Fruit fly (Drosophila melanogaster): Measurements from ENCODE around the gene lds.
A peak's percentile ranks its signal among the peaks of the same experiment; 100 is the strongest.

Gene lds

dm6 chr3R:7963495-7964132 is 43.4 kb downstream of the lds start (continued):
- TF ChIP-seq fru (optimal IDR thresholded peaks at IDR 0.05) (no peak), CG30020 (tag; optimal IDR thresholded peaks at IDR 0.05) (no peak), tio (GFP tag; optimal IDR thresholded peaks at IDR 0.05) (no peak), E2f1 (GFP tag; IDR thresholded peaks at IDR 0.05) (no peak), MTF-1 (GFP tag; optimal IDR thresholded peaks at IDR 0.05; ENCODE audit: borderline replicate concordance) (no peak), NC2α (GFP tag; optimal IDR thresholded peaks at IDR 0.05) (no peak), Nf-YB (GFP tag; optimal IDR thresholded peaks at IDR 0.05) (peak; percentile 97), Max (GFP tag; optimal IDR thresholded peaks at IDR 0.05) (no peak), CG5180 (GFP tag; optimal IDR thresholded peaks at IDR 0.05) (peak; percentile 98), run (tag; optimal IDR thresholded peaks at IDR 0.05) (no peak)

DNA sequence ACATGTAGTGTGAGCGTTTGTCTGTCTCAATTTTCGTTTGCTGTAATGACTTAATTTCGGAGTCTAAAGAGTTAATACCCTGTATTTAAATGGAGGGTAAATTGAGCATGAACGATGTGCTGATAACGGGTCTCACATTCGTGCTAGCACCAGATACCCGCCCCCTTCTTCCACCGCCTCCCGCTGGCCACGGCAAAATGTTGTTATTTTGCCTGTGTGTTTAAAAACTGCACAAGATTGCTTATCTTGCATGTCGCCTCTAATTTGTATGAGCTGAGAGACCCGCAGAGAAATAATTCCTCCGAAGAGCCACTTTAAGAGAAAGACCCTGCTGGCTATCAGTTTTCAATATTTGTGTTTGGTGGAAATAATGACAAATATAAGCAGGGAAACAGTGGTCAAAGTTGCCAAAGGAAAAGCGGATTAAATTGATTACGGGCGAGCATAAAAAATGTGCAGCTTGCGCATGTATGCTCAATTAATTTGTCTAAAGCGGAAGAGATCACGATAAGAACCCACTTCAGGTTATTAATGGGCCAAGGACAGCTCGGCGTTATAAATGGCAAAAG is 44.6 kb downstream of the lds start:
- no peak for TF ChIP-seq Dad (GFP tag; optimal IDR thresholded peaks at IDR 0.05)
- TF ChIP-seq Ets65A (GFP tag) = no peak
- TF ChIP-seq hth (optimal IDR thresholded peaks at IDR 0.05) = no peak
- TF ChIP-seq CoRest (tag; optimal IDR thresholded peaks at IDR 0.05) = no peak
- no peak for TF ChIP-seq CG14667 (GFP tag; IDR thresholded peaks at IDR 0.05)
- no peak for TF ChIP-seq CG17829 (tag; optimal IDR thresholded peaks at IDR 0.05)
- TF ChIP-seq dpn (GFP tag; optimal IDR thresholded peaks at IDR 0.05) = no peak
- TF ChIP-seq CG3281 (GFP tag; optimal IDR thresholded peaks at IDR 0.05) = no peak
- peak; percentile 67; the same call in 1 of the 4 replicates for TF ChIP-seq chinmo (GFP tag; IDR thresholded peaks at IDR 0.05; ENCODE audit: partially characterized antibody)
- no peak for TF ChIP-seq Pdp1 (GFP tag; optimal IDR thresholded peaks at IDR 0.05)
- TF ChIP-seq HmgZ (tag; optimal IDR thresholded peaks at IDR 0.05) = no peak
- no peak for TF ChIP-seq CG4328 (GFP tag; optimal IDR thresholded peaks at IDR 0.05)
- peak; percentile 60 for TF ChIP-seq CG5180 (GFP tag; optimal IDR thresholded peaks at IDR 0.05)
- no peak for TF ChIP-seq wdn (GFP tag; IDR thresholded peaks at IDR 0.05)
- TF ChIP-seq CG14860 (GFP tag; IDR thresholded peaks at IDR 0.05; ENCODE audit: partially characterized antibody) = no peak
- TF ChIP-seq Sin3A (optimal IDR thresholded peaks at IDR 0.05) = no peak
- TF ChIP-seq crol (GFP tag; IDR thresholded peaks at IDR 0.05) = peak; percentile 63; the same call in 1 of the 2 replicates
- no peak for TF ChIP-seq CG10321 (GFP tag; IDR thresholded peaks at IDR 0.05)
- no peak for TF ChIP-seq Hr78 (GFP tag; optimal IDR thresholded peaks at IDR 0.05)
- TF ChIP-seq sd (tag; optimal IDR thresholded peaks at IDR 0.05) = no peak
- TF ChIP-seq pfk (GFP tag; optimal IDR thresholded peaks at IDR 0.05) = no peak
- no peak for TF ChIP-seq NC2α (GFP tag; optimal IDR thresholded peaks at IDR 0.05)
- TF ChIP-seq CG7839 (tag; optimal IDR thresholded peaks at IDR 0.05) = no peak
- TF ChIP-seq HLH3B (GFP tag; IDR thresholded peaks at IDR 0.05) = no peak
- no peak for TF ChIP-seq Trl (optimal IDR thresholded peaks at IDR 0.05)
- no peak for TF ChIP-seq Trl (GFP tag; optimal IDR thresholded peaks at IDR 0.05)
- no peak for TF ChIP-seq hb (GFP tag; IDR thresholded peaks at IDR 0.05; ENCODE audit: partially characterized antibody)
- TF ChIP-seq CG12769 (tag; optimal IDR thresholded peaks at IDR 0.05) = no peak
- no peak for TF ChIP-seq CG17568 (GFP tag; optimal IDR thresholded peaks at IDR 0.05)
- TF ChIP-seq CG3847 (GFP tag; IDR thresholded peaks at IDR 0.05) = no peak
- TF ChIP-seq CG11504 (tag; optimal IDR thresholded peaks at IDR 0.05) = peak; percentile 82
- peak; percentile 69 for TF ChIP-seq grn (GFP tag; optimal IDR thresholded peaks at IDR 0.05)
- no peak for TF ChIP-seq Awh (GFP tag; IDR thresholded peaks at IDR 0.05)
- TF ChIP-seq CG12942 (GFP tag; optimal IDR thresholded peaks at IDR 0.05) = no peak
- TF ChIP-seq gro (GFP tag; optimal IDR thresholded peaks at IDR 0.05) = no peak
- no peak for TF ChIP-seq CG14965 (GFP tag; optimal IDR thresholded peaks at IDR 0.05; ENCODE audit: borderline replicate concordance)
- TF ChIP-seq Drgx (GFP tag; IDR thresholded peaks at IDR 0.05) = 0 out of 2 replicates have a peak, but pooled peaks have one; percentile 24
- no peak for TF ChIP-seq YL-1 (GFP tag; optimal IDR thresholded peaks at IDR 0.05)
- no peak for TF ChIP-seq CG7372 (GFP tag; IDR thresholded peaks at IDR 0.05)
- TF ChIP-seq CG9727 (GFP tag; optimal IDR thresholded peaks at IDR 0.05) = no peak
- TF ChIP-seq Chrac-16 (GFP tag; optimal IDR thresholded peaks at IDR 0.05) = no peak

All from whole organism, embryonic.